Worm (Caenorhabditis elegans) whole organism, mixed stage, embryonic: ENCODE measurements around the gene K08H2.4.

Experiments used
- M03D4.4 ChIP-seq: sonication (generic microtip); optimal IDR thresholded peaks from 2 replicates; lab custom pipeline; 2017; ENCODE audit warnings: mild to moderate bottlenecking, missing genetic modification characterization, missing compliant biosample characterization
- bed-3 ChIP-seq: fragments of 200-800 bp; sonication (Bioruptor generic); optimal IDR thresholded peaks from 3 replicates; lab custom pipeline; 2018; ENCODE audit warnings: mild to moderate bottlenecking, missing genetic modification characterization, moderate library complexity, missing compliant biosample characterization
- blmp-1 ChIP-seq: fragments of 150-350 bp; optimal IDR thresholded peaks from 2 replicates; lab custom pipeline; 2014; ENCODE audit warnings: missing biosample characterization, missing genetic modification characterization
- ceh-39 ChIP-seq: fragments of 150-350 bp; optimal IDR thresholded peaks from 2 replicates; lab custom pipeline; 2014; ENCODE audit warnings: missing biosample characterization, missing genetic modification characterization
- ceh-43 ChIP-seq: fragments of 200-800 bp; sonication (Bioruptor generic); optimal IDR thresholded peaks from 2 replicates; lab custom pipeline; 2018; ENCODE audit warnings: mild to moderate bottlenecking, missing genetic modification characterization, moderate library complexity, missing compliant biosample characterization
- ceh-83 ChIP-seq: fragments of 200-800 bp; sonication (Bioruptor generic); optimal IDR thresholded peaks from 2 replicates; lab custom pipeline; 2018; ENCODE audit warnings: mild to moderate bottlenecking, missing genetic modification characterization, missing compliant biosample characterization
- ces-1 ChIP-seq: fragments of 150-350 bp; optimal IDR thresholded peaks from 2 replicates; lab custom pipeline; 2014; ENCODE audit warnings: missing biosample characterization, missing genetic modification reagents, missing genetic modification characterization
- cnd-1 ChIP-seq: fragments of 200-800 bp; sonication (Bioruptor generic); optimal IDR thresholded peaks from 2 replicates; lab custom pipeline; 2018; ENCODE audit warnings: mild to moderate bottlenecking, missing genetic modification characterization, missing compliant biosample characterization
- drap-1 ChIP-seq: fragments of 200-800 bp; sonication (Bioruptor generic); optimal IDR thresholded peaks from 3 replicates; lab custom pipeline; 2018; ENCODE audit warnings: mild to moderate bottlenecking, missing genetic modification characterization, missing compliant biosample characterization
- elt-1 ChIP-seq: sonication (generic microtip); optimal IDR thresholded peaks from 2 replicates; lab custom pipeline; 2017; ENCODE audit warnings: missing genetic modification characterization, mild to moderate bottlenecking, missing compliant biosample characterization, antibody characterized with exemption, moderate library complexity, borderline replicate concordance; ENCODE audit not compliant: insufficient read depth
- elt-3 ChIP-seq: fragments of 150-350 bp; optimal IDR thresholded peaks from 2 replicates; lab custom pipeline; 2014; ENCODE audit warnings: missing biosample characterization, missing genetic modification characterization
- flh-1 ChIP-seq: fragments of 200-800 bp; sonication (Bioruptor generic); optimal IDR thresholded peaks from 2 replicates; lab custom pipeline; 2018; ENCODE audit warnings: mild to moderate bottlenecking, missing genetic modification characterization, moderate library complexity, missing compliant biosample characterization
- ham-2 ChIP-seq: fragments of 200-800 bp; sonication (Bioruptor generic); optimal IDR thresholded peaks from 2 replicates; lab custom pipeline; 2018; ENCODE audit warnings: mild to moderate bottlenecking, missing genetic modification characterization, missing compliant biosample characterization
- hlh-1 ChIP-seq: fragments of 150-350 bp; optimal IDR thresholded peaks from 2 replicates; lab custom pipeline; 2014; ENCODE audit warnings: missing biosample characterization, missing genetic modification reagents, missing genetic modification characterization
- lin-13 ChIP-seq: fragments of 150-350 bp; optimal IDR thresholded peaks from 2 replicates; lab custom pipeline; 2014; ENCODE audit warnings: missing biosample characterization, missing genetic modification characterization
- lin-32 ChIP-seq: fragments of 200-800 bp; sonication (Bioruptor generic); optimal IDR thresholded peaks from 2 replicates; lab custom pipeline; 2018; ENCODE audit warnings: mild to moderate bottlenecking, missing genetic modification characterization, missing compliant biosample characterization
- lsy-2 ChIP-seq: fragments of 150-350 bp; optimal IDR thresholded peaks from 2 replicates; lab custom pipeline; 2014; ENCODE audit warnings: missing biosample characterization, missing genetic modification characterization
- mab-5 ChIP-seq: fragments of 150-350 bp; optimal IDR thresholded peaks from 2 replicates; lab custom pipeline; 2014; ENCODE audit warnings: missing biosample characterization, missing genetic modification characterization
- mep-1 ChIP-seq: fragments of 150-350 bp; optimal IDR thresholded peaks from 2 replicates; lab custom pipeline; 2017; ENCODE audit warnings: missing biosample characterization, missing genetic modification reagents, missing genetic modification characterization, inconsistent platforms
- mls-2 ChIP-seq: sonication (generic microtip); optimal IDR thresholded peaks from 2 replicates; lab custom pipeline; 2016; ENCODE audit warnings: mild to moderate bottlenecking, missing genetic modification characterization, moderate library complexity, missing compliant biosample characterization
- nhr-12 ChIP-seq: fragments of 150-350 bp; optimal IDR thresholded peaks from 2 replicates; lab custom pipeline; 2014; ENCODE audit warnings: missing biosample characterization, missing genetic modification characterization
- nhr-2 ChIP-seq: fragments of 150-350 bp; optimal IDR thresholded peaks from 2 replicates; lab custom pipeline; 2014; ENCODE audit warnings: missing biosample characterization, missing genetic modification characterization
- nhr-237 ChIP-seq: fragments of 150-350 bp; optimal IDR thresholded peaks from 2 replicates; lab custom pipeline; 2014; ENCODE audit warnings: missing biosample characterization, missing genetic modification characterization
- nhr-28 ChIP-seq: fragments of 150-350 bp; optimal IDR thresholded peaks from 2 replicates; lab custom pipeline; 2014; ENCODE audit warnings: missing biosample characterization, missing genetic modification characterization
- nhr-76 ChIP-seq: sonication (generic microtip); optimal IDR thresholded peaks from 2 replicates; lab custom pipeline; 2017; ENCODE audit warnings: missing biosample characterization, missing genetic modification characterization
- pha-4 ChIP-seq: fragments of 150-350 bp; optimal IDR thresholded peaks from 2 replicates; lab custom pipeline; 2018; ENCODE audit warnings: missing biosample characterization, missing genetic modification reagents, missing genetic modification characterization
- sem-2 ChIP-seq: fragments of 200-800 bp; sonication (Bioruptor generic); optimal IDR thresholded peaks from 2 replicates; lab custom pipeline; 2018; ENCODE audit warnings: mild to moderate bottlenecking, missing genetic modification characterization, missing compliant biosample characterization
- snpc-4 ChIP-seq: fragments of 150-350 bp; optimal IDR thresholded peaks from 2 replicates; lab custom pipeline; 2014; ENCODE audit warnings: missing biosample characterization, missing genetic modification characterization
- sptf-1 ChIP-seq: sonication (generic microtip); optimal IDR thresholded peaks from 2 replicates; lab custom pipeline; 2017; ENCODE audit warnings: mild to moderate bottlenecking, missing genetic modification characterization, moderate library complexity, missing compliant biosample characterization
- tbx-8 ChIP-seq: fragments of 200-800 bp; sonication (Bioruptor generic); optimal IDR thresholded peaks from 2 replicates; lab custom pipeline; 2018; ENCODE audit warnings: mild to moderate bottlenecking, missing genetic modification characterization, moderate library complexity, missing compliant biosample characterization
- unc-120 ChIP-seq: sonication (generic microtip); optimal IDR thresholded peaks from 2 replicates; lab custom pipeline; 2017; ENCODE audit warnings: missing genetic modification characterization, missing compliant biosample characterization; ENCODE audit not compliant: poor library complexity, severe bottlenecking
- unc-39 ChIP-seq: fragments of 150-350 bp; optimal IDR thresholded peaks from 2 replicates; lab custom pipeline; 2014; ENCODE audit warnings: missing biosample characterization, missing genetic modification characterization
- unc-62 ChIP-seq: fragments of 150-350 bp; optimal IDR thresholded peaks from 2 replicates; lab custom pipeline; 2014; ENCODE audit warnings: missing biosample characterization, missing genetic modification reagents, missing genetic modification characterization
- zip-8 ChIP-seq: fragments of 150-350 bp; optimal IDR thresholded peaks from 2 replicates; lab custom pipeline; 2014; ENCODE audit warnings: missing biosample characterization, missing genetic modification characterization
- ztf-11 ChIP-seq: fragments of 150-350 bp; optimal IDR thresholded peaks from 2 replicates; lab custom pipeline; 2014; ENCODE audit warnings: missing biosample characterization, missing genetic modification characterization

K08H2.4 gene

ce11 chrX:13226614-13227096 lies 11.6 kb upstream of the K08H2.4 start, which contains the start of gene skr-21:
Gene skr-21, minus strand, starts transcription at chrX:13226664.
- no peak for TF ChIP-seq nhr-76 (tag; lab: Kevin White, UChicago)
- TF ChIP-seq unc-39 (tag; lab: Kevin White, UChicago), result no peak
- no peak for TF ChIP-seq mep-1 (tag; lab: Kevin White, UChicago)
- peak; percentile 48 for TF ChIP-seq sptf-1
- TF ChIP-seq ham-2 (GFP tag; lab: Kevin White, UChicago), result no peak
- TF ChIP-seq flh-1 (GFP tag; lab: Kevin White, UChicago), result no peak
- no peak for TF ChIP-seq drap-1
- no peak for TF ChIP-seq mls-2 (tag; lab: Kevin White, UChicago)
- TF ChIP-seq elt-3 (tag; lab: Kevin White, UChicago), result no peak
- no peak for TF ChIP-seq elt-1 (tag; lab: Kevin White, UChicago)
- no peak for TF ChIP-seq mab-5 (tag; lab: Kevin White, UChicago)
- TF ChIP-seq blmp-1 (tag; lab: Kevin White, UChicago), result no peak
- no peak for TF ChIP-seq sem-2 (GFP tag; lab: Kevin White, UChicago)
- TF ChIP-seq nhr-237 (tag; lab: Kevin White, UChicago), result no peak
- peak; percentile 26 for TF ChIP-seq unc-120
- TF ChIP-seq bed-3 (GFP tag; lab: Kevin White, UChicago), result no peak
- TF ChIP-seq ztf-11, result no peak
- no peak for TF ChIP-seq lin-13 (tag; lab: Kevin White, UChicago)
- TF ChIP-seq ceh-43 (GFP tag; lab: Kevin White, UChicago), result no peak
- no peak for TF ChIP-seq zip-8 (tag; lab: Kevin White, UChicago)
- TF ChIP-seq ceh-83, result no peak
- TF ChIP-seq unc-62, result no peak
- TF ChIP-seq nhr-12 (tag; lab: Kevin White, UChicago), result no peak
- peak; percentile 39 for TF ChIP-seq ces-1 (GFP tag; lab: Kevin White, UChicago)
- no peak for TF ChIP-seq nhr-28 (tag; lab: Kevin White, UChicago)
- TF ChIP-seq pha-4, result no peak
- peak; percentile 41 for TF ChIP-seq nhr-2 (tag; lab: Kevin White, UChicago)
- no peak for TF ChIP-seq hlh-1 (tag; lab: Kevin White, UChicago)
- no peak for TF ChIP-seq snpc-4 (tag; lab: Kevin White, UChicago)
- no peak for TF ChIP-seq lsy-2 (tag; lab: Kevin White, UChicago)
- TF ChIP-seq M03D4.4, result no peak
- TF ChIP-seq tbx-8 (GFP tag; lab: Kevin White, UChicago), result no peak
- TF ChIP-seq lin-32 (GFP tag; lab: Kevin White, UChicago), result no peak
- no peak for TF ChIP-seq cnd-1 (tag; lab: Kevin White, UChicago)
- TF ChIP-seq ceh-39, result peak; percentile 51
- TF ChIP-seq, all 35 proteins: peak for 5

- TF ChIP-seq zip-8 (tag; lab: Kevin White, UChicago), result peak; percentile 99
- TF ChIP-seq nhr-2 (tag; lab: Kevin White, UChicago), result no peak
Observed at ce11 chrX:13227778-13228177, 10.5 kb upstream of the K08H2.4 start.

- TF ChIP-seq ces-1 (GFP tag; lab: Kevin White, UChicago) (no peak), bed-3 (GFP tag; lab: Kevin White, UChicago) (no peak), snpc-4 (tag; lab: Kevin White, UChicago) (no peak), flh-1 (GFP tag; lab: Kevin White, UChicago) (no peak), pha-4 (no peak), cnd-1 (tag; lab: Kevin White, UChicago) (no peak)
Observed at ce11 chrX:13232259-13232658, 6.0 kb upstream of the K08H2.4 start, which contains the start of gene bgnt-1.5. Gene bgnt-1.5, minus strand, starts transcription at chrX:13232359.

- TF ChIP-seq snpc-4 (tag; lab: Kevin White, UChicago), result no peak
- no peak for TF ChIP-seq unc-62
- no peak for TF ChIP-seq sem-2 (GFP tag; lab: Kevin White, UChicago)
- TF ChIP-seq ceh-43 (GFP tag; lab: Kevin White, UChicago), result no peak
- TF ChIP-seq unc-39 (tag; lab: Kevin White, UChicago), result no peak
- TF ChIP-seq mab-5 (tag; lab: Kevin White, UChicago), result no peak
- no peak for TF ChIP-seq M03D4.4
- no peak for TF ChIP-seq mls-2 (tag; lab: Kevin White, UChicago)
- no peak for TF ChIP-seq flh-1 (GFP tag; lab: Kevin White, UChicago)
- no peak for TF ChIP-seq drap-1
- no peak for TF ChIP-seq ceh-39
- no peak for TF ChIP-seq pha-4
- TF ChIP-seq hlh-1 (tag; lab: Kevin White, UChicago), result no peak
- no peak for TF ChIP-seq ces-1 (GFP tag; lab: Kevin White, UChicago)
- TF ChIP-seq lin-13 (tag; lab: Kevin White, UChicago), result no peak
- TF ChIP-seq nhr-12 (tag; lab: Kevin White, UChicago), result no peak
- TF ChIP-seq elt-1 (tag; lab: Kevin White, UChicago), result no peak
- no peak for TF ChIP-seq nhr-237 (tag; lab: Kevin White, UChicago)
Observed at ce11 chrX:13234879-13235278, 3.4 kb upstream of the K08H2.4 start, which contains the start of gene K08H2.2. Gene K08H2.2, minus strand, starts transcription at chrX:13234979.
